Fruit fly (Drosophila melanogaster): Measurements from ENCODE around the gene CG18599.

DNA sequence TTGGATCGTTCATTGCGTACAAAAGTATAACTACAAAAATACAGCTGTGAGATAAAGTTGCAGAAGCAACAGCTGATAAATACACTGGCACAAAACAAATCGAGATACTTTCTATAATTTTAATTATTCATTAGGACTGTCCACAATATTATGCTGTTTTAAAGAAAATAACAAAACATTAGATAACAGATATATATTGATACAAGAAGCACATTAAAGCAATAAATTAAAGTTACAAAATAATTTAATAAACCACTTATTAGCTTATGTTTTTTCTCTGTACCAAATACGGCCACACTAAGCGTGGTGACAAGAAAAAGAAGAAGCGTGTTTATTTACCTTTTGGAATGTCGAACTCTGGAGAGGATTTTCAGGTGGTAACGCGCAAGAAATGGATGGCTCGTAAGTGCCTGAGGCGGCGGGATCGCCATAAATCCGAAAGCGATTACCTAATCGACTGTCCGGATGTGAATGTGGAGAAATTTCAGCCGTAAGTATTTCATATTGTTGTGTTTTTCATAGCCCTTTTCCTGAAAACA lies 47.3 kb upstream of the CG18599 start, which contains the start of the genes CG7988 and CG7183:
- TF ChIP-seq CG11617 (GFP tag; optimal IDR thresholded peaks at IDR 0.05): peak; percentile 97
- TF ChIP-seq bab1 (GFP tag; optimal IDR thresholded peaks at IDR 0.05): peak; percentile 98
- no peak for TF ChIP-seq kay (GFP tag; ENCODE audit: borderline replicate concordance)
- TF ChIP-seq Crg-1 (GFP tag; optimal IDR thresholded peaks at IDR 0.05): peak; percentile 93
- peak; percentile 96 for TF ChIP-seq toe (GFP tag; optimal IDR thresholded peaks at IDR 0.05)
- TF ChIP-seq Clk (GFP tag; optimal IDR thresholded peaks at IDR 0.05): peak; percentile 85
- TF ChIP-seq tj (GFP tag; optimal IDR thresholded peaks at IDR 0.05): peak; percentile 81
- no peak for TF ChIP-seq cnc (optimal IDR thresholded peaks at IDR 0.05)
- peak; percentile 51 for TF ChIP-seq ovo (GFP tag; optimal IDR thresholded peaks at IDR 0.05)
- TF ChIP-seq CG7045 (GFP tag; optimal IDR thresholded peaks at IDR 0.05): peak; percentile 95

All from whole organism, adult.